Fruit fly (Drosophila melanogaster) whole organism, embryonic: ENCODE measurements around the gene CG32454.

ENCODE experiments used
- ATbp ChIP-seq: fragments of 200-800 bp; sonication (Bioruptor generic); optimal IDR thresholded peaks from 2 replicates; lab custom pipeline; 2017; ENCODE audit warnings: missing biosample characterization, mild to moderate bottlenecking, missing genetic modification characterization, missing genetic modification reagents
- B-H1 ChIP-seq: fragments of 200-800 bp; sonication (Bioruptor generic); IDR thresholded peaks from 3 replicates; pipeline ENCODE4 v1.3.6; 2022; ENCODE audit warnings: missing biosample characterization, missing genetic modification characterization
- B-H2 ChIP-seq: fragments of 200-800 bp; sonication (Bioruptor generic); optimal IDR thresholded peaks from 2 replicates; lab custom pipeline; 2018; ENCODE audit warnings: missing biosample characterization, mild to moderate bottlenecking, missing genetic modification characterization
- CG10209 ChIP-seq: fragments of 200-800 bp; sonication (Bioruptor generic); optimal IDR thresholded peaks from 3 replicates; lab custom pipeline; 2017; ENCODE audit warnings: missing biosample characterization, mild to moderate bottlenecking, missing genetic modification characterization, missing genetic modification reagents
- CG11085 ChIP-seq: fragments of 200-800 bp; sonication (Bioruptor generic); IDR thresholded peaks from 2 replicates; pipeline ENCODE4 v1.3.6; 2022; ENCODE audit warnings: missing biosample characterization, missing genetic modification characterization
- CG11247 ChIP-seq: fragments of 200-800 bp; sonication (Bioruptor generic); IDR thresholded peaks from 2 replicates; pipeline ENCODE4 v1.3.6; 2022; ENCODE audit warnings: missing biosample characterization, missing genetic modification characterization
- CG13624 ChIP-seq: fragments of 200-800 bp; sonication (Bioruptor generic); optimal IDR thresholded peaks from 2 replicates; lab custom pipeline; 2016; ENCODE audit warnings: missing biosample characterization, missing genetic modification characterization
- CG14014 ChIP-seq: fragments of 200-800 bp; sonication (Bioruptor generic); IDR thresholded peaks from 2 replicates; pipeline ENCODE4 v1.3.6; 2022; ENCODE audit warnings: missing biosample characterization, missing genetic modification characterization
- CG14860 ChIP-seq: fragments of 200-800 bp; sonication (Bioruptor generic); IDR thresholded peaks from 3 replicates; pipeline ENCODE4 v1.3.6; 2022; ENCODE audit warnings: missing biosample characterization, missing genetic modification characterization; ENCODE audit not compliant: partially characterized antibody
- CG1602 ChIP-seq: fragments of 200-800 bp; sonication (Bioruptor generic); optimal IDR thresholded peaks from 3 replicates; lab custom pipeline; 2016; ENCODE audit warnings: missing biosample characterization, missing genetic modification characterization
- CG16813 ChIP-seq: fragments of 200-800 bp; sonication (Bioruptor generic); IDR thresholded peaks from 3 replicates; pipeline ENCODE4 v1.3.6; 2022; ENCODE audit warnings: missing biosample characterization, missing genetic modification characterization; ENCODE audit not compliant: partially characterized antibody
- CG16863 ChIP-seq: fragments of 200-800 bp; sonication (Bioruptor generic); optimal IDR thresholded peaks from 3 replicates; lab custom pipeline; 2016; ENCODE audit warnings: missing biosample characterization, missing genetic modification characterization
- CG18599 ChIP-seq: fragments of 200-800 bp; sonication (Bioruptor generic); optimal IDR thresholded peaks from 3 replicates; lab custom pipeline; 2017; ENCODE audit warnings: missing biosample characterization, missing genetic modification characterization, mild to moderate bottlenecking, moderate library complexity, missing genetic modification reagents
- CG30020 ChIP-seq: fragments of 200-800 bp; optimal IDR thresholded peaks from 2 replicates; lab custom pipeline; 2019; ENCODE audit warnings: missing biosample characterization, mild to moderate bottlenecking, missing genetic modification characterization, moderate library complexity
- CG32767 ChIP-seq: fragments of 200-800 bp; sonication (Bioruptor generic); IDR thresholded peaks from 2 replicates; pipeline ENCODE4 v1.3.6; 2022; ENCODE audit warnings: missing biosample characterization, missing genetic modification characterization
- CG6689 ChIP-seq: fragments of 200-800 bp; sonication (Bioruptor generic); IDR thresholded peaks from 2 replicates; pipeline ENCODE4 v1.3.6; 2022; ENCODE audit warnings: missing biosample characterization, missing genetic modification characterization
- CG8388 ChIP-seq: fragments of 200-800 bp; sonication (Bioruptor generic); optimal IDR thresholded peaks from 2 replicates; lab custom pipeline; 2019; ENCODE audit warnings: missing biosample characterization, mild to moderate bottlenecking, missing genetic modification characterization, moderate library complexity
- CG8944 ChIP-seq: fragments of 200-800 bp; sonication (Bioruptor generic); optimal IDR thresholded peaks from 3 replicates; lab custom pipeline; 2016; ENCODE audit warnings: missing biosample characterization, missing genetic modification characterization
- CG9609 ChIP-seq: fragments of 200-800 bp; sonication (Bioruptor generic); optimal IDR thresholded peaks from 3 replicates; lab custom pipeline; 2016; ENCODE audit warnings: missing biosample characterization, missing genetic modification characterization
- Dek ChIP-seq: fragments of 200-800 bp; sonication (Bioruptor generic); optimal IDR thresholded peaks from 3 replicates; lab custom pipeline; 2019; ENCODE audit warnings: missing biosample characterization, mild to moderate bottlenecking, missing genetic modification characterization, moderate library complexity
- Dfd ChIP-seq, 2 experiments: fragments of >200 bp; optimal IDR thresholded peaks; 2 replicates each; lab custom pipeline; 2017; ENCODE audit warnings: missing biosample characterization in 2 of 2, missing genetic modification characterization in 2 of 2
- GATAe ChIP-seq: fragments of 200-800 bp; sonication (Bioruptor generic); conservative IDR thresholded peaks from 2 replicates; pipeline ENCODE4 v1.3.6; 2022; ENCODE audit warnings: missing biosample characterization, missing genetic modification characterization
- Myb ChIP-seq: fragments of 200-800 bp; sonication (Bioruptor generic); optimal IDR thresholded peaks from 2 replicates; lab custom pipeline; 2016; ENCODE audit warnings: missing biosample characterization, missing genetic modification characterization
- NC2α ChIP-seq: fragments of 200-800 bp; sonication (Bioruptor generic); optimal IDR thresholded peaks from 2 replicates; lab custom pipeline; 2016; ENCODE audit warnings: missing biosample characterization, missing genetic modification characterization
- Poxn ChIP-seq: fragments of 200-800 bp; sonication (Bioruptor generic); IDR thresholded peaks from 2 replicates; pipeline ENCODE4 v1.3.6; 2022; ENCODE audit warnings: missing biosample characterization, missing genetic modification characterization
- bowl ChIP-seq: fragments of 200-800 bp; sonication (Bioruptor generic); IDR thresholded peaks from 2 replicates; pipeline ENCODE4 v1.3.6; 2022; ENCODE audit warnings: missing biosample characterization, missing genetic modification characterization
- chif ChIP-seq, 2 experiments: fragments of 200-800 bp; sonication (Bioruptor generic); optimal IDR thresholded peaks; 3 replicates each; lab custom pipeline; 2016; ENCODE audit warnings: missing biosample characterization in 2 of 2, missing genetic modification characterization in 2 of 2
- chm ChIP-seq: fragments of 200-800 bp; sonication (Bioruptor generic); IDR thresholded peaks from 2 replicates; pipeline ENCODE4 v1.3.6; 2022; ENCODE audit warnings: missing biosample characterization, missing genetic modification characterization
- chn ChIP-seq: fragments of 200-800 bp; sonication (Bioruptor generic); optimal IDR thresholded peaks from 2 replicates; lab custom pipeline; 2016; ENCODE audit warnings: missing biosample characterization, missing genetic modification characterization
- crc ChIP-seq: fragments of 200-800 bp; sonication (Bioruptor generic); optimal IDR thresholded peaks from 2 replicates; lab custom pipeline; 2016; ENCODE audit warnings: missing biosample characterization, missing genetic modification characterization
- crp ChIP-seq, 2 experiments: fragments of 200-800 bp; sonication (Bioruptor generic); optimal IDR thresholded peaks; 2 replicates in 1 of 2; 3 replicates in 1 of 2; lab custom pipeline; 2017; ENCODE audit warnings: missing biosample characterization in 2 of 2, missing genetic modification characterization in 2 of 2, mild to moderate bottlenecking in 1 of 2, moderate library complexity in 1 of 2
- dysf ChIP-seq: fragments of 200-800 bp; sonication (Bioruptor generic); IDR thresholded peaks from 3 replicates; pipeline ENCODE4 v1.3.6; 2022; ENCODE audit warnings: missing biosample characterization, missing genetic modification characterization
- fd64A ChIP-seq: fragments of 200-800 bp; sonication (Bioruptor generic); optimal IDR thresholded peaks from 3 replicates; lab custom pipeline; 2018; ENCODE audit warnings: missing biosample characterization, mild to moderate bottlenecking, missing genetic modification characterization
- ftz-f1 ChIP-seq: fragments of 200-800 bp; sonication (Bioruptor generic); optimal IDR thresholded peaks from 2 replicates; lab custom pipeline; 2016; ENCODE audit warnings: missing biosample characterization, missing genetic modification characterization
- gcm2 ChIP-seq: fragments of 200-800 bp; sonication (Bioruptor generic); optimal IDR thresholded peaks from 2 replicates; lab custom pipeline; 2016; ENCODE audit warnings: missing biosample characterization, missing genetic modification characterization
- gro ChIP-seq: fragments of 200-800 bp; sonication (Bioruptor generic); optimal IDR thresholded peaks from 2 replicates; lab custom pipeline; 2016; ENCODE audit warnings: missing biosample characterization, missing genetic modification characterization
- her ChIP-seq: fragments of 200-800 bp; sonication (Bioruptor generic); optimal IDR thresholded peaks from 2 replicates; lab custom pipeline; 2016; ENCODE audit warnings: missing biosample characterization, missing genetic modification characterization
- hkb ChIP-seq, 2 experiments: fragments of 200-800 bp in 1 of 2; fragments of >200 bp in 1 of 2; sonication (Bioruptor generic) in 1 of 2; IDR thresholded peaks in 1 of 2; optimal IDR thresholded peaks in 1 of 2; 2 replicates each; pipeline versions ENCODE4 v1.3.6 to Lab custom; 2017 to 2022; ENCODE audit warnings: missing biosample characterization in 1 of 2, missing genetic modification characterization in 1 of 2
- lov ChIP-seq, 2 experiments: fragments of 200-800 bp in 1 of 2; fragments of >200 bp in 1 of 2; sonication (Bioruptor generic) in 1 of 2; IDR thresholded peaks in 1 of 2; optimal IDR thresholded peaks in 1 of 2; 2 replicates in 1 of 2; 3 replicates in 1 of 2; pipeline versions ENCODE4 v1.3.6 to Lab custom; 2017 to 2022; ENCODE audit warnings: missing biosample characterization in 1 of 2, missing genetic modification characterization in 1 of 2
- mld ChIP-seq: fragments of 200-800 bp; sonication (Bioruptor generic); IDR thresholded peaks from 3 replicates; pipeline ENCODE4 v1.3.6; 2022; ENCODE audit warnings: missing biosample characterization, missing genetic modification characterization; ENCODE audit not compliant: partially characterized antibody
- pan ChIP-seq, 4 experiments: fragments of >200 bp in 3 of 4; fragments of 200-800 bp in 1 of 4; sonication (Bioruptor generic) in 1 of 4; optimal IDR thresholded peaks in 3 of 4; IDR thresholded peaks in 1 of 4; 2 replicates each; pipeline versions ENCODE4 v1.3.6 to Lab custom; 2017 to 2022; ENCODE audit warnings: missing biosample characterization in 2 of 4, missing genetic modification characterization in 2 of 4, mixed read lengths in 1 of 4
- phol ChIP-seq: fragments of 200-800 bp; sonication (Bioruptor generic); optimal IDR thresholded peaks from 3 replicates; lab custom pipeline; 2018; ENCODE audit warnings: missing biosample characterization, mild to moderate bottlenecking, missing genetic modification characterization, moderate library complexity
- pnt ChIP-seq: fragments of 200-800 bp; sonication (Bioruptor generic); optimal IDR thresholded peaks from 3 replicates; lab custom pipeline; 2016; ENCODE audit warnings: missing biosample characterization, missing genetic modification characterization
- pzg ChIP-seq: fragments of 200-800 bp; sonication (Bioruptor generic); optimal IDR thresholded peaks from 3 replicates; lab custom pipeline; 2018; ENCODE audit warnings: missing biosample characterization, mild to moderate bottlenecking, missing genetic modification characterization, moderate library complexity
- sqz ChIP-seq: fragments of 200-800 bp; sonication (Bioruptor generic); optimal IDR thresholded peaks from 3 replicates; lab custom pipeline; 2018; ENCODE audit warnings: missing biosample characterization, mild to moderate bottlenecking, missing genetic modification characterization
- trem ChIP-seq: fragments of 200-800 bp; optimal IDR thresholded peaks from 3 replicates; lab custom pipeline; 2019; ENCODE audit warnings: missing biosample characterization, mild to moderate bottlenecking, missing genetic modification characterization, moderate library complexity
- yki ChIP-seq: fragments of >200 bp; optimal IDR thresholded peaks from 3 replicates; lab custom pipeline; 2018

Gene CG32454

DNA sequence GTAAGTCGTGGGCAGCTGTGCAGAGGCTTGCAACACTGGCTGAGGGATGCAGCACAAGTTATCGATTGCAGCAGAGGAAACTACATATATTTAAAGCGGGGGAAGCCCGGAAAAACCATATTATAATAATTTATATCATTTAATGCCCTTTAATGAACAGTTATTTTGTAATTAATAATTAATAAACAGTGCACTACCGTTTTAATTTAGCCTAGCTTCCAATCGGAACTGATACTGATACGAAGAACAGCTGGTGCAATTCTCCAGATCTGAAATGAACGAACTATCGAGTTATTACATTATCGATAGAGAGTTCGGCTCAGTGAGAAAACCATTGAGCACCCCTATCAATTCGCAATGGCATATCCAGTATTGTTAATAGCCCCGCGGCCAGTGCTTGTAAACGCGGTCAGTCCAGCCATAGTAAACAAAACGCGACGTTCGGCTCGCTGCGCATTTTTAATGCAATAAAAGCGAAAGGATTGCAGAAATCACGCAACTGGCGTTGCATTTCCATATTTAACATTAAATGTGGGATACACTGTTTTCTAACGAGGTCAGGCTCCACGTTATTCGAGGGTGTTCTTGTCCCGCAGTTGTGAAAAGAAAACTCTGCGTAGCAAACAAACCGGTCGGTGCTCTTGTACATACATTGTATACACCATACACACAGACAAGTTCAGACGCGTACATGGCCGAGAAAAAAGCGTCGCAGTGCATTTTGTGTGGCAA is 12.0 kb downstream of the CG32454 start, which contains the start of gene CG7369 (continued):
- peak; percentile 58 for TF ChIP-seq gro (GFP tag; lab: Kevin White, UChicago)
- TF ChIP-seq CG1602 (GFP tag; lab: Kevin White, UChicago) = peak; percentile 87
- TF ChIP-seq crp (GFP tag; optimal IDR thresholded peaks at IDR 0.05; lab: Kevin White, UChicago) = peak; percentile 34 to 81
- TF ChIP-seq chm (GFP tag; lab: Robert Waterston, UW) = peak; percentile 84
- TF ChIP-seq Dfd (GFP tag; optimal IDR thresholded peaks at IDR 0.05; lab: Kevin White, UChicago) = no peak
- TF ChIP-seq CG10209 (GFP tag; lab: Kevin White, UChicago) = peak; percentile 86
- peak; percentile 74 for TF ChIP-seq CG14014 (GFP tag; lab: Robert Waterston, UW)
- peak; percentile 60 for TF ChIP-seq crc (GFP tag; lab: Kevin White, UChicago)
- TF ChIP-seq CG11247 (GFP tag; lab: Robert Waterston, UW) = peak; percentile 59; the same call in 1 of the 2 replicates
- TF ChIP-seq GATAe = 0 out of 2 replicates have a peak, but pooled peaks have one; percentile 26
- no peak for TF ChIP-seq NC2α (GFP tag; lab: Kevin White, UChicago)
- peak; percentile 82 for TF ChIP-seq CG13624 (GFP tag; lab: Kevin White, UChicago)
- peak; percentile 65 for TF ChIP-seq pnt (GFP tag; lab: Kevin White, UChicago)
- peak; percentile 71; the same call in 2 of the 3 replicates for TF ChIP-seq CG14860 (GFP tag; lab: Robert Waterston, UW)
- peak; percentile 76 for TF ChIP-seq pzg
- TF ChIP-seq CG18599 = peak; percentile 90
- TF ChIP-seq fd64A (GFP tag; lab: Kevin White, UChicago) = no peak
- TF ChIP-seq phol = peak; percentile 91
- peak; percentile 72 for TF ChIP-seq hkb (optimal IDR thresholded peaks at IDR 0.05; lab: Kevin White, UChicago)
- peak; percentile 68 for TF ChIP-seq hkb (GFP tag; IDR thresholded peaks at IDR 0.05; lab: Robert Waterston, UW)
- TF ChIP-seq chif (GFP tag; optimal IDR thresholded peaks at IDR 0.05; lab: Kevin White, UChicago) = peak; percentile 42 to 71
- TF ChIP-seq CG32767 (GFP tag; lab: Robert Waterston, UW) = peak; percentile 59
- peak; percentile 62 for TF ChIP-seq CG8944 (GFP tag; lab: Kevin White, UChicago)
- TF ChIP-seq CG16813 (GFP tag; lab: Robert Waterston, UW) = peak; percentile 76
- no peak for TF ChIP-seq yki (lab: Kevin White, UChicago)
- TF ChIP-seq ATbp (GFP tag; lab: Kevin White, UChicago) = peak; percentile 42
- TF ChIP-seq sqz (GFP tag; lab: Kevin White, UChicago) = no peak
- TF ChIP-seq CG11085 (GFP tag; lab: Robert Waterston, UW) = no peak; the same call in none of the 2 replicates
- TF ChIP-seq trem (tag; lab: Kevin White, UChicago) = peak; percentile 60
- TF ChIP-seq CG16863 = peak; percentile 63
- TF ChIP-seq B-H2 = peak; percentile 85
- peak; percentile 70 for TF ChIP-seq gcm2
- TF ChIP-seq ftz-f1 (GFP tag; lab: Kevin White, UChicago) = peak; percentile 34
- no peak for TF ChIP-seq bowl
- peak; percentile 62 for TF ChIP-seq Myb
- TF ChIP-seq her (GFP tag; lab: Kevin White, UChicago) = peak; percentile 80
- TF ChIP-seq Dek (tag; lab: Kevin White, UChicago) = peak; percentile 82
- peak; percentile 86 for TF ChIP-seq CG30020 (tag; lab: Kevin White, UChicago)
- peak; percentile 66 for TF ChIP-seq CG6689 (GFP tag; lab: Robert Waterston, UW)
- TF ChIP-seq CG8388 (GFP tag; lab: Kevin White, UChicago) = peak; percentile 41
- TF ChIP-seq CG9609 = peak; percentile 63
- peak; percentile 58 for TF ChIP-seq B-H1
- TF ChIP-seq pan (optimal IDR thresholded peaks at IDR 0.05; lab: Kevin White, UChicago) = no peak
- peak in 1 of 2 experiments; percentile 74 for TF ChIP-seq pan (GFP tag; optimal IDR thresholded peaks at IDR 0.05 in 1 of 2, IDR thresholded peaks at IDR 0.05 in 1 of 2)
- peak; percentile 81 for TF ChIP-seq chn (GFP tag; lab: Kevin White, UChicago)
- TF ChIP-seq Poxn (GFP tag; lab: Robert Waterston, UW) = peak; percentile 57; the same call in 1 of the 2 replicates
- peak; percentile 51; the same call in 1 of the 3 replicates for TF ChIP-seq mld (GFP tag; lab: Robert Waterston, UW)
- peak; percentile 84 for TF ChIP-seq dysf (GFP tag; lab: Robert Waterston, UW)
- TF ChIP-seq lov (optimal IDR thresholded peaks at IDR 0.05; lab: Kevin White, UChicago) = no peak
- no peak for TF ChIP-seq lov (GFP tag; IDR thresholded peaks at IDR 0.05; lab: Robert Waterston, UW)
